Worm (Caenorhabditis elegans) whole organism, mixed stage, embryonic: ENCODE results near the gene psf-1.

Experiments
- M03D4.4 ChIP-seq: sonication (generic microtip); optimal IDR thresholded peaks from 2 replicates; lab custom pipeline; 2017; ENCODE audit warnings: mild to moderate bottlenecking, missing genetic modification characterization, missing compliant biosample characterization
- bed-3 ChIP-seq: fragments of 200-800 bp; sonication (Bioruptor generic); optimal IDR thresholded peaks from 3 replicates; lab custom pipeline; 2018; ENCODE audit warnings: mild to moderate bottlenecking, missing genetic modification characterization, moderate library complexity, missing compliant biosample characterization
- blmp-1 ChIP-seq: fragments of 150-350 bp; optimal IDR thresholded peaks from 2 replicates; lab custom pipeline; 2014; ENCODE audit warnings: missing biosample characterization, missing genetic modification characterization
- ceh-39 ChIP-seq: fragments of 150-350 bp; optimal IDR thresholded peaks from 2 replicates; lab custom pipeline; 2014; ENCODE audit warnings: missing biosample characterization, missing genetic modification characterization
- ceh-43 ChIP-seq: fragments of 200-800 bp; sonication (Bioruptor generic); optimal IDR thresholded peaks from 2 replicates; lab custom pipeline; 2018; ENCODE audit warnings: mild to moderate bottlenecking, missing genetic modification characterization, moderate library complexity, missing compliant biosample characterization
- ceh-83 ChIP-seq: fragments of 200-800 bp; sonication (Bioruptor generic); optimal IDR thresholded peaks from 2 replicates; lab custom pipeline; 2018; ENCODE audit warnings: mild to moderate bottlenecking, missing genetic modification characterization, missing compliant biosample characterization
- ces-1 ChIP-seq: fragments of 150-350 bp; optimal IDR thresholded peaks from 2 replicates; lab custom pipeline; 2014; ENCODE audit warnings: missing biosample characterization, missing genetic modification reagents, missing genetic modification characterization
- cnd-1 ChIP-seq: fragments of 200-800 bp; sonication (Bioruptor generic); optimal IDR thresholded peaks from 2 replicates; lab custom pipeline; 2018; ENCODE audit warnings: mild to moderate bottlenecking, missing genetic modification characterization, missing compliant biosample characterization
- drap-1 ChIP-seq: fragments of 200-800 bp; sonication (Bioruptor generic); optimal IDR thresholded peaks from 3 replicates; lab custom pipeline; 2018; ENCODE audit warnings: mild to moderate bottlenecking, missing genetic modification characterization, missing compliant biosample characterization
- elt-1 ChIP-seq: sonication (generic microtip); optimal IDR thresholded peaks from 2 replicates; lab custom pipeline; 2017; ENCODE audit warnings: missing genetic modification characterization, mild to moderate bottlenecking, missing compliant biosample characterization, antibody characterized with exemption, moderate library complexity, borderline replicate concordance; ENCODE audit not compliant: insufficient read depth
- elt-3 ChIP-seq: fragments of 150-350 bp; optimal IDR thresholded peaks from 2 replicates; lab custom pipeline; 2014; ENCODE audit warnings: missing biosample characterization, missing genetic modification characterization
- ham-2 ChIP-seq: fragments of 200-800 bp; sonication (Bioruptor generic); optimal IDR thresholded peaks from 2 replicates; lab custom pipeline; 2018; ENCODE audit warnings: mild to moderate bottlenecking, missing genetic modification characterization, missing compliant biosample characterization
- hlh-1 ChIP-seq: fragments of 150-350 bp; optimal IDR thresholded peaks from 2 replicates; lab custom pipeline; 2014; ENCODE audit warnings: missing biosample characterization, missing genetic modification reagents, missing genetic modification characterization
- lin-13 ChIP-seq: fragments of 150-350 bp; optimal IDR thresholded peaks from 2 replicates; lab custom pipeline; 2014; ENCODE audit warnings: missing biosample characterization, missing genetic modification characterization
- lin-32 ChIP-seq: fragments of 200-800 bp; sonication (Bioruptor generic); optimal IDR thresholded peaks from 2 replicates; lab custom pipeline; 2018; ENCODE audit warnings: mild to moderate bottlenecking, missing genetic modification characterization, missing compliant biosample characterization
- mep-1 ChIP-seq: fragments of 150-350 bp; optimal IDR thresholded peaks from 2 replicates; lab custom pipeline; 2017; ENCODE audit warnings: missing biosample characterization, missing genetic modification reagents, missing genetic modification characterization, inconsistent platforms
- mls-2 ChIP-seq: sonication (generic microtip); optimal IDR thresholded peaks from 2 replicates; lab custom pipeline; 2016; ENCODE audit warnings: mild to moderate bottlenecking, missing genetic modification characterization, moderate library complexity, missing compliant biosample characterization
- nhr-12 ChIP-seq: fragments of 150-350 bp; optimal IDR thresholded peaks from 2 replicates; lab custom pipeline; 2014; ENCODE audit warnings: missing biosample characterization, missing genetic modification characterization
- nhr-76 ChIP-seq: sonication (generic microtip); optimal IDR thresholded peaks from 2 replicates; lab custom pipeline; 2017; ENCODE audit warnings: missing biosample characterization, missing genetic modification characterization
- pha-4 ChIP-seq: fragments of 150-350 bp; optimal IDR thresholded peaks from 2 replicates; lab custom pipeline; 2018; ENCODE audit warnings: missing biosample characterization, missing genetic modification reagents, missing genetic modification characterization
- sem-2 ChIP-seq: fragments of 200-800 bp; sonication (Bioruptor generic); optimal IDR thresholded peaks from 2 replicates; lab custom pipeline; 2018; ENCODE audit warnings: mild to moderate bottlenecking, missing genetic modification characterization, missing compliant biosample characterization
- sptf-1 ChIP-seq: sonication (generic microtip); optimal IDR thresholded peaks from 2 replicates; lab custom pipeline; 2017; ENCODE audit warnings: mild to moderate bottlenecking, missing genetic modification characterization, moderate library complexity, missing compliant biosample characterization
- tbx-8 ChIP-seq: fragments of 200-800 bp; sonication (Bioruptor generic); optimal IDR thresholded peaks from 2 replicates; lab custom pipeline; 2018; ENCODE audit warnings: mild to moderate bottlenecking, missing genetic modification characterization, moderate library complexity, missing compliant biosample characterization
- unc-120 ChIP-seq: sonication (generic microtip); optimal IDR thresholded peaks from 2 replicates; lab custom pipeline; 2017; ENCODE audit warnings: missing genetic modification characterization, missing compliant biosample characterization; ENCODE audit not compliant: poor library complexity, severe bottlenecking
- unc-39 ChIP-seq: fragments of 150-350 bp; optimal IDR thresholded peaks from 2 replicates; lab custom pipeline; 2014; ENCODE audit warnings: missing biosample characterization, missing genetic modification characterization
- unc-62 ChIP-seq: fragments of 150-350 bp; optimal IDR thresholded peaks from 2 replicates; lab custom pipeline; 2014; ENCODE audit warnings: missing biosample characterization, missing genetic modification reagents, missing genetic modification characterization
- zip-8 ChIP-seq: fragments of 150-350 bp; optimal IDR thresholded peaks from 2 replicates; lab custom pipeline; 2014; ENCODE audit warnings: missing biosample characterization, missing genetic modification characterization
- ztf-11 ChIP-seq: fragments of 150-350 bp; optimal IDR thresholded peaks from 2 replicates; lab custom pipeline; 2014; ENCODE audit warnings: missing biosample characterization, missing genetic modification characterization

The psf-1 gene

DNA sequence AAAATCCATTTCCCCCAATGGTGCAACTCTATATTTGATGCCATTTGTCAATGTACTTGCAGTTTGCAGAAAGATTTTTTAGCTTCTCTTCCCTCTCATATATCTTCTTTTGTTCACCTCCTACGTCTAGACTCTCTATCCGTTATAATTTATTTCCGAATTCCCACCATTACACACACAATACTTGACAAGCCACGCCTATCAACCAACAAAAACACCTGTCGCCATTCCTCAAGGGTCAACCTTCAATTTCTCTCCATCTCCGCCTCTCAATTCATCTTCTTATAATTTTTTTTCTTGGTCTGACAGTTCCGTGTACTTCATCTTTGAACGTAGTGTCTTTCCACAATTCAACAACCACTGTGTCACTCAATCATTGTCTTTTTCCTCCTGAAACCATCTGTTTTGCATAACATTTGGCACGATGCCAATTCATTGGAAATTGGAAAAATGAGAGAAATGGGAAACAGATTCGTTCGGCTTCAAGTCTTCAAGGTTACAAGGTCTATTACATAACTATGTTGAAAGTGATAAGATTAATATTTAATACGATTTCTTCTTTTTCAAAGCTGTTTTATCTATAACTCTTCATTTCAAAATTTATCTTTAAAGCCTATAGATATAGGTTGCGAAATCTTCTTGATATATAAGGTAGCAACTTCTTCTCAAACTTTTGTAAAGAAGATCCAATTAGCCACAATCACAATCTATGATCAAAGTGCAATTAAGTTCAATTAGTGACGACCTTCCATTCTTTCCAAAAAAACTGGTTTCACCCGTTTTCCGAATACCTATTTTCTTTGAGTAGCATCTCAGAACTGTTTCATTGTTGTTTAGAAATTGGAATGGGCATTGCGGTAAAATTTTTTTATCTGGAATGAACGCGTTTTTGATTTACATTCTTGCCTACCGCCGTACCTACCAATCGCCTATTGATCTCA lies 18.4 kb downstream of the psf-1 start:
- TF ChIP-seq unc-62 (peak; percentile 64), ham-2 (no peak), hlh-1 (tag; lab: Kevin White, UChicago) (peak; percentile 63)

DNA sequence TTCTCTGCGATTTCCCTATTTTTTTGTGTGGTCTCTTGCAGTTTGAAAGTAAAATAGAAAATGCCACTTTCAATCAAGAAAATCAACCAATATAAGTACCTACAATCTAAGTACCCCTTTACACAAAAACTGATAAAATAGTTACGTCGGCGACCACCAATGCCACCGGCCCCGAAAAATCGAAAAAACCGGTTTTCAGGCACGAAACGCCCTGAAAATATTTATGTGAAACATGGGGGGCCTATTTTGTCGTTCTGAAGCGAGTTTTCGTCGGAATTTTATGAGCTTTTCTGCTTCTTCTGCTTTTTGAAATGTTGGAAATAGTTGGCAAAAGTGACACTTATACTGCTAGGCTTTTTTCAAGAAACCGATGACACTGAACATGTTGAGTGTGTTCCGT lies 20.1 kb downstream of the psf-1 start:
- TF ChIP-seq unc-62: no peak
- no peak for TF ChIP-seq elt-3 (tag; lab: Kevin White, UChicago)
- no peak for TF ChIP-seq unc-39 (tag; lab: Kevin White, UChicago)
- no peak for TF ChIP-seq mls-2 (tag; lab: Kevin White, UChicago)
- no peak for TF ChIP-seq blmp-1 (tag; lab: Kevin White, UChicago)
- TF ChIP-seq M03D4.4 (tag; lab: Kevin White, UChicago): no peak
- TF ChIP-seq mep-1 (tag; lab: Kevin White, UChicago): no peak

DNA sequence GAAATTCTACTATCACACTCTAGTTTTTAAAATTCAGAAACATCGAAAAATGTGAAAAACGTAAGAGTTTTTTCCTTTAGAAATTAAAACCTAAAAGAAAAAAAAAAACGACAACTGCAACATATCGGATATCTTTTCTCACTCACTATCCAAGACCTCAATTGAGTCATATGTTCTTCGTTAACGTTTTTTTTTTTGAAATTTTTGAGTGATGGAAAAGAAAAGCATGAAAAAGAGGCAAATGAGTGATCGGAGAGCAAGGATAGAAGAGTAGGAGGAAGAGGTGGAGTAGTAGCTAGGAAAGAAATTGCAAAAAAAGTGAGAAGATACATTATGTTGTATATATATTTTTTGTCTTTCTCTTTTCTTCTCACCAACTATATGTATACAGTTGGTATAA lies 21.1 kb downstream of the psf-1 start:
- TF ChIP-seq sem-2 (GFP tag; lab: Kevin White, UChicago): no peak
- no peak for TF ChIP-seq unc-39 (tag; lab: Kevin White, UChicago)
- no peak for TF ChIP-seq lin-13 (tag; lab: Kevin White, UChicago)
- no peak for TF ChIP-seq ceh-83 (GFP tag; lab: Kevin White, UChicago)

DNA sequence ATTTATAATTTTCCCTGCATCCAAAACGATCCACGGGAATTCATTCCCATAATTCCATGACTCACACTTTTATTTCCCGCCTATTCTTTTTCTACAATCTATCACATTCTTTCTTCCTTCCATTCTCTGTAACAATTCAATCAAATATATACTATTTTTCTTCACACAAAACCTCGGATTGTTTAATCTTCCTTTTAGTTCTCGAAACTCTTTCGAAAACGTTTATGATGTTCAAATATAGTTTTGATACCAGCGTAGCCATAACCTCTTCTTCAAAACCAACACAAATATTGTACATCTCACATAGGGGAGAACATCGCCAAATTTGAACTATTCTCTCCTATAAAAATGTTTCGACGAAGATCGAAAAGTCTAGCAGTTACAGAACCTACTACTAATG lies 22.3 kb downstream of the psf-1 start, which contains the start of gene lec-3:
lec-3 (plus strand) TSS at position 301 of the 400 bp plus-strand sequence.
- TF ChIP-seq sem-2 (GFP tag; lab: Kevin White, UChicago) (no peak), lin-32 (GFP tag; lab: Kevin White, UChicago) (no peak), nhr-12 (no peak), drap-1 (GFP tag; lab: Kevin White, UChicago) (no peak), tbx-8 (GFP tag; lab: Kevin White, UChicago) (no peak), ceh-43 (no peak), elt-1 (no peak), pha-4 (no peak), unc-120 (tag; lab: Kevin White, UChicago) (no peak)

DNA sequence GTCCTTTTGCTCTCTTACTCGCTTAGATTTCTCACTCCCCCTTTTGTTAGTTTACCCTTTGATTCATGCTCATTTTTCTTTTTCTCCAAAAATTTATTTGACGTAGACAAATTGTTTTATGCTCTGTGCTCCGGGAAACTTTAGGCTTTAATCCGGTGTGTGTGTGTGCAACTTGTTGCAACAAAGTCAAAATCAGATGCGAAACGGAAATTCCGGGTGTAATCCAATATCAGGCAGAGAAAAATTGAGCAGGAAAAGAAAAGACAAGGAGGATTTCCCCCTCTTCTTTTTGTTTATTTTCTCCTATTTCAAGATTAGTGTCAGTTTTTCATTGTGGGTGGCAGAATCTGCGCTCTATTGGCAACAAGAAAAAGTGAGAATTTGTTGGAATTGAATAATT lies 24.0 kb downstream of the psf-1 start:
- no peak for TF ChIP-seq hlh-1 (tag; lab: Kevin White, UChicago)
- TF ChIP-seq sptf-1 (tag; lab: Kevin White, UChicago): no peak
- no peak for TF ChIP-seq ztf-11 (tag; lab: Kevin White, UChicago)
- TF ChIP-seq unc-39 (tag; lab: Kevin White, UChicago): no peak
- TF ChIP-seq cnd-1 (tag; lab: Kevin White, UChicago): no peak
- TF ChIP-seq ces-1 (GFP tag; lab: Kevin White, UChicago): peak; percentile 59

DNA sequence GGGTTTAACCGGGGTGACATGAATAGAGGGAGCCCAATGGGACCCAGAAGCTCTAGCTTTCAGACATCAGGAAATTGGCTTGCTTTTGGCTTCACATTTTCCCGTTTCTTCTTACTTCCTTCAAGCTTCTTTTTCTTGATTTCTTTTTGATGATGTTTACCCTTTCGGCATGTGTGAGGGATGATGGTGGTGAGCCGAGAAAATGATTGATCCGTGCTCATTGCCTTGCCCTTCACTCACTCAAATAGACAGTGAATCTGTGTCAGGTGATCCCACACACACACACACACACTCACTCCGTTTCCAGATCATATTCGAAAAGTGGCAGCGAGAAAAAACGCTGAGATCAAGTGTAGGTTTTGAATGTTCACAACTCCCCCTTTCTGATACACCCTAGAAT lies 26.2 kb downstream of the psf-1 start:
- TF ChIP-seq sptf-1 (tag; lab: Kevin White, UChicago): no peak
- TF ChIP-seq bed-3 (GFP tag; lab: Kevin White, UChicago): no peak

DNA sequence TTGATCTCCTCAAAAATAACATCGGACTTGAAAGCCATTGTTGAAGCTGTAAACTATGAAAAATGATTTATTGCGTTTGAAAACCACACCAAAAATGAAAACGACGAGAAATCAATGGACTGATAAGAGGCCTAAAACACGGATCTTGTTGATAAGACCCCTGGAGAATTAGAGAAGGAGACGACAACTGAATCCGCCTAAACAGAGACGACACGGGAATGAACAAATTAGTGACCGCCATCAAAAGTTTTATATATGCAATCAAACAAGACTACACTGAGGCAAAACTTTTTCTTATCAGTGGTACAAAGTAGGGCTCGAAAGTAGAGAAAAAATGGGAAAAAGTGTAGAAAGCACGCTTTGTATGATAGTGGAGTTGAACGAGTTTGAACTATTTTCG lies 32.6 kb downstream of the psf-1 start, which contains the start of gene nlt-1:
nlt-1 (minus strand) TSS at position 78 of the 400 bp plus-strand sequence.
- TF ChIP-seq zip-8 (no peak), drap-1 (GFP tag; lab: Kevin White, UChicago) (no peak), nhr-76 (no peak), bed-3 (GFP tag; lab: Kevin White, UChicago) (no peak), ceh-39 (tag; lab: Kevin White, UChicago) (no peak), unc-62 (no peak), lin-13 (tag; lab: Kevin White, UChicago) (no peak)
